Worm (Caenorhabditis elegans) whole organism, young adult: ENCODE measurements around the gene cfp-1.

Source experiments
- B0261.1 ChIP-seq: sonication (generic microtip); optimal IDR thresholded peaks from 2 replicates; lab custom pipeline; 2016; ENCODE audit warnings: mild to moderate bottlenecking, missing genetic modification characterization, moderate library complexity, missing compliant biosample characterization
- C17E4.6 ChIP-seq: fragments of 200-800 bp; sonication (Bioruptor generic); IDR thresholded peaks from 2 replicates; pipeline ENCODE4 v1.3.6; 2022; ENCODE audit warnings: missing genetic modification reagents, missing genetic modification characterization, missing compliant biosample characterization
- F10E7.11 ChIP-seq: sonication (generic microtip); optimal IDR thresholded peaks from 2 replicates; lab custom pipeline; 2017; ENCODE audit warnings: mild to moderate bottlenecking, missing genetic modification characterization, moderate library complexity, missing compliant biosample characterization
- F22D6.2 ChIP-seq: sonication (generic microtip); optimal IDR thresholded peaks from 2 replicates; lab custom pipeline; 2016; ENCODE audit warnings: mild to moderate bottlenecking, missing genetic modification characterization, missing compliant biosample characterization
- K11D2.4 ChIP-seq: fragments of 200-800 bp; sonication (Bioruptor generic); IDR thresholded peaks from 2 replicates; pipeline ENCODE4 v1.3.6; 2022; ENCODE audit warnings: missing genetic modification reagents, missing genetic modification characterization, missing compliant biosample characterization
- K12H6.12 ChIP-seq: fragments of 200-800 bp; sonication (Bioruptor generic); optimal IDR thresholded peaks from 2 replicates; lab custom pipeline; 2018; ENCODE audit warnings: mild to moderate bottlenecking, missing genetic modification characterization, missing compliant biosample characterization
- T07F8.4 ChIP-seq: sonication (generic microtip); optimal IDR thresholded peaks from 2 replicates; lab custom pipeline; 2016; ENCODE audit warnings: mild to moderate bottlenecking, missing genetic modification characterization, moderate library complexity, missing compliant biosample characterization
- T26A5.8 ChIP-seq: sonication (generic microtip); optimal IDR thresholded peaks from 2 replicates; lab custom pipeline; 2016; ENCODE audit warnings: missing genetic modification characterization, missing compliant biosample characterization
- Y53F4B.3 ChIP-seq: fragments of 200-800 bp; sonication (Bioruptor generic); IDR thresholded peaks from 2 replicates; pipeline ENCODE4 v1.3.6; 2022; ENCODE audit warnings: missing genetic modification reagents, missing genetic modification characterization, missing compliant biosample characterization
- Y67H2A.10 ChIP-seq: fragments of 200-800 bp; sonication (Bioruptor generic); conservative IDR thresholded peaks from 2 replicates; pipeline ENCODE4 v1.3.6; 2022; ENCODE audit warnings: missing genetic modification reagents, missing genetic modification characterization, missing compliant biosample characterization
- Y79H2A.3 ChIP-seq: fragments of 200-800 bp; sonication (Bioruptor generic); conservative IDR thresholded peaks from 2 replicates; pipeline ENCODE4 v1.3.6; 2022; ENCODE audit warnings: missing genetic modification reagents, missing genetic modification characterization, missing compliant biosample characterization
- Y95B8A.8 ChIP-seq: fragments of 200-800 bp; sonication (Bioruptor generic); IDR thresholded peaks from 2 replicates; pipeline ENCODE4 v1.3.6; 2022; ENCODE audit warnings: missing genetic modification reagents, missing genetic modification characterization, missing compliant biosample characterization
- ZK185.1 ChIP-seq: sonication (generic microtip); optimal IDR thresholded peaks from 2 replicates; lab custom pipeline; 2016; ENCODE audit warnings: mild to moderate bottlenecking, missing genetic modification characterization, missing compliant biosample characterization; ENCODE audit not compliant: poor library complexity, severe bottlenecking
- akir-1 ChIP-seq: fragments of 200-800 bp; sonication (Bioruptor generic); optimal IDR thresholded peaks from 2 replicates; lab custom pipeline; 2018; ENCODE audit warnings: mild to moderate bottlenecking, missing genetic modification characterization, moderate library complexity, missing compliant biosample characterization
- ama-1 ChIP-seq, 3 experiments: fragments of 150-350 bp in 1 of 3; sonication (generic microtip) in 2 of 3; optimal IDR thresholded peaks; 2 replicates each; lab custom pipeline; 2014 to 2018; ENCODE audit warnings: missing biosample characterization in 2 of 3, missing genetic modification characterization in 2 of 3, missing genetic modification reagents in 2 of 3
- attf-6 ChIP-seq: fragments of 200-800 bp; sonication (Bioruptor generic); IDR thresholded peaks from 2 replicates; pipeline ENCODE4 v1.3.6; 2022; ENCODE audit warnings: missing genetic modification reagents, missing genetic modification characterization, missing compliant biosample characterization
- bed-2 ChIP-seq: fragments of 200-800 bp; sonication (Bioruptor generic); IDR thresholded peaks from 2 replicates; pipeline ENCODE4 v1.3.6; 2022; ENCODE audit warnings: missing genetic modification reagents, missing genetic modification characterization, missing compliant biosample characterization
- cebp-2 ChIP-seq: fragments of 200-800 bp; sonication (Bioruptor generic); IDR thresholded peaks from 2 replicates; pipeline ENCODE4 v1.3.6; 2022; ENCODE audit warnings: missing genetic modification characterization, missing compliant biosample characterization
- dox-1 ChIP-seq: fragments of 200-800 bp; sonication (Bioruptor generic); IDR thresholded peaks from 2 replicates; pipeline ENCODE4 v1.3.6; 2022; ENCODE audit warnings: missing genetic modification reagents, missing genetic modification characterization, missing compliant biosample characterization
- dpff-1 ChIP-seq: sonication (generic microtip); optimal IDR thresholded peaks from 2 replicates; lab custom pipeline; 2017; ENCODE audit warnings: mild to moderate bottlenecking, missing genetic modification characterization, missing compliant biosample characterization
- dpl-1 ChIP-seq: fragments of 150-350 bp; optimal IDR thresholded peaks from 2 replicates; lab custom pipeline; 2014; ENCODE audit warnings: missing biosample characterization, missing genetic modification reagents, missing genetic modification characterization
- hlh-12 ChIP-seq: sonication (generic microtip); optimal IDR thresholded peaks from 2 replicates; lab custom pipeline; 2016; ENCODE audit warnings: missing genetic modification characterization, missing compliant biosample characterization
- hlh-26 ChIP-seq: fragments of 200-800 bp; sonication (Bioruptor generic); conservative IDR thresholded peaks from 2 replicates; pipeline ENCODE4 v1.3.6; 2022; ENCODE audit warnings: missing genetic modification reagents, missing genetic modification characterization, missing compliant biosample characterization
- hrde-1 ChIP-seq: sonication (generic microtip); optimal IDR thresholded peaks from 2 replicates; lab custom pipeline; 2016; ENCODE audit warnings: missing genetic modification characterization, mild to moderate bottlenecking, missing compliant biosample characterization, moderate library complexity, missing genotype, missing genetic modification reagents, borderline replicate concordance
- lag-1 ChIP-seq: fragments of 200-800 bp; sonication (Bioruptor generic); IDR thresholded peaks from 2 replicates; pipeline ENCODE4 v1.3.6; 2022; ENCODE audit warnings: missing genetic modification reagents, missing genetic modification characterization, missing compliant biosample characterization
- let-526 ChIP-seq: fragments of 200-800 bp; sonication (Bioruptor generic); IDR thresholded peaks from 2 replicates; pipeline ENCODE4 v1.3.6; 2022; ENCODE audit warnings: missing genetic modification reagents, missing genetic modification characterization, missing compliant biosample characterization
- let-607 ChIP-seq, 2 experiments: fragments of 200-800 bp in 1 of 2; sonication (Bioruptor generic) in 1 of 2; sonication (generic microtip) in 1 of 2; optimal IDR thresholded peaks; 2 replicates each; lab custom pipeline; 2016 to 2018; ENCODE audit warnings: mild to moderate bottlenecking in 2 of 2, missing compliant biosample characterization in 2 of 2, missing genetic modification characterization in 2 of 2, moderate library complexity in 2 of 2, missing genotype in 1 of 2
- lsl-1 ChIP-seq: fragments of 200-800 bp; sonication (Bioruptor generic); optimal IDR thresholded peaks from 2 replicates; lab custom pipeline; 2018; ENCODE audit warnings: mild to moderate bottlenecking, missing genetic modification characterization, moderate library complexity, missing compliant biosample characterization
- lsy-27 ChIP-seq: sonication (generic microtip); optimal IDR thresholded peaks from 2 replicates; lab custom pipeline; 2017; ENCODE audit warnings: missing genetic modification characterization, mild to moderate bottlenecking, missing compliant biosample characterization, antibody characterized with exemption, missing genotype, borderline replicate concordance; ENCODE audit not compliant: insufficient read depth
- madf-3 ChIP-seq: fragments of 200-800 bp; sonication (Bioruptor generic); IDR thresholded peaks from 2 replicates; pipeline ENCODE4 v1.3.6; 2022; ENCODE audit warnings: missing genetic modification reagents, missing genetic modification characterization, missing compliant biosample characterization
- madf-6 ChIP-seq: fragments of 200-800 bp; sonication (Bioruptor generic); IDR thresholded peaks from 2 replicates; pipeline ENCODE4 v1.3.6; 2022; ENCODE audit warnings: missing genetic modification reagents, missing genetic modification characterization, missing compliant biosample characterization
- mel-28 ChIP-seq: sonication (generic microtip); optimal IDR thresholded peaks from 2 replicates; lab custom pipeline; 2016; ENCODE audit warnings: borderline replicate concordance, mild to moderate bottlenecking, missing genetic modification characterization, missing compliant biosample characterization
- mxl-1 ChIP-seq: sonication (generic microtip); optimal IDR thresholded peaks from 2 replicates; lab custom pipeline; 2016; ENCODE audit warnings: missing genetic modification characterization, missing compliant biosample characterization
- nfya-1 ChIP-seq: sonication (generic microtip); optimal IDR thresholded peaks from 2 replicates; lab custom pipeline; 2017; ENCODE audit warnings: antibody characterized with exemption, missing compliant biosample characterization, missing genetic modification characterization, borderline replicate concordance; ENCODE audit not compliant: insufficient read depth
- nhr-120 ChIP-seq: fragments of 200-800 bp; sonication (Bioruptor generic); IDR thresholded peaks from 2 replicates; pipeline ENCODE4 v1.3.6; 2022; ENCODE audit warnings: missing genetic modification characterization, missing compliant biosample characterization
- nhr-179 ChIP-seq: sonication (generic microtip); optimal IDR thresholded peaks from 2 replicates; lab custom pipeline; 2016; ENCODE audit warnings: mild to moderate bottlenecking, missing genetic modification characterization, missing compliant biosample characterization
- rec-8 ChIP-seq, 2 experiments: sonication (generic microtip); optimal IDR thresholded peaks; 2 replicates each; lab custom pipeline; 2016; ENCODE audit warnings: mild to moderate bottlenecking in 2 of 2, missing genetic modification characterization in 2 of 2, missing genetic modification reagents in 2 of 2, missing genotype in 2 of 2, missing biosample characterization in 1 of 2, missing compliant biosample characterization in 1 of 2, moderate library complexity in 1 of 2
- rpc-1 ChIP-seq, 2 experiments: fragments of 150-350 bp in 1 of 2; sonication (generic microtip) in 1 of 2; optimal IDR thresholded peaks; 2 replicates each; lab custom pipeline; 2014 to 2018; ENCODE audit warnings: missing biosample characterization in 1 of 2, missing genetic modification characterization in 1 of 2, missing genetic modification reagents in 1 of 2, missing genotype in 1 of 2
- sea-2 ChIP-seq: fragments of 200-800 bp; sonication (Bioruptor generic); IDR thresholded peaks from 2 replicates; pipeline ENCODE4 v1.3.6; 2022; ENCODE audit warnings: missing genetic modification characterization, missing compliant biosample characterization
- snpc-1.3 ChIP-seq: sonication (generic microtip); optimal IDR thresholded peaks from 2 replicates; lab custom pipeline; 2017; ENCODE audit warnings: missing genetic modification characterization, mild to moderate bottlenecking, missing compliant biosample characterization, antibody characterized with exemption, moderate library complexity, missing genotype, missing genetic modification reagents; ENCODE audit not compliant: insufficient read depth
- snpc-3.4 ChIP-seq: sonication (generic microtip); optimal IDR thresholded peaks from 2 replicates; lab custom pipeline; 2017; ENCODE audit warnings: missing genetic modification characterization, mild to moderate bottlenecking, missing compliant biosample characterization, antibody characterized with exemption, moderate library complexity, missing genotype, missing genetic modification reagents
- zim-3 ChIP-seq: sonication (generic microtip); optimal IDR thresholded peaks from 2 replicates; lab custom pipeline; 2017; ENCODE audit warnings: mild to moderate bottlenecking, missing genetic modification characterization, moderate library complexity, missing compliant biosample characterization
- ztf-18 ChIP-seq: sonication (generic microtip); optimal IDR thresholded peaks from 2 replicates; lab custom pipeline; 2016; ENCODE audit warnings: missing genotype, mild to moderate bottlenecking, missing genetic modification characterization, missing compliant biosample characterization
- ztf-22 ChIP-seq: fragments of 200-800 bp; sonication (Bioruptor generic); optimal IDR thresholded peaks from 2 replicates; lab custom pipeline; 2018; ENCODE audit warnings: mild to moderate bottlenecking, missing genetic modification characterization, moderate library complexity, missing compliant biosample characterization
- ztf-25 ChIP-seq: fragments of 200-800 bp; sonication (Bioruptor generic); IDR thresholded peaks from 2 replicates; pipeline ENCODE4 v1.3.6; 2022; ENCODE audit warnings: missing genetic modification reagents, missing genetic modification characterization, missing compliant biosample characterization
- ztf-6 ChIP-seq: fragments of 200-800 bp; sonication (Bioruptor generic); IDR thresholded peaks from 2 replicates; pipeline ENCODE4 v1.3.6; 2022; ENCODE audit warnings: missing genetic modification reagents, missing genetic modification characterization, missing compliant biosample characterization

cfp-1 gene

DNA sequence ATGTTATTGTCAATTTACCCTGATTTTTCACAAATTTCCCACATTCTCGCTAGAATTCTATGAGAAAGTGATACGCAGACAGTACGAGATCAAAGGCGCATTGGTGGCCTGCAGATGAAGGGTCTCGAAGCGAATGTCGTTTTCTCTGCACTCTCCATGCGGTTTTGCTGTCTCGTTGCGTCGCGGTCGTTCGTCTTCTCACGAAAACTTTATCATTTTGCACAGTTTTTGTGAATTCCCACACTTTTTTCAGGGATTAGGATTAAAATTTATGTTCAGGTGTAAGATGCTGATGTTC is 6.3 kb upstream of the cfp-1 start (continued):
- TF ChIP-seq B0261.1 (tag; lab: Kevin White, UChicago): no peak
- TF ChIP-seq zim-3 (tag; lab: Kevin White, UChicago): no peak
- TF ChIP-seq hrde-1 (tag; lab: Kevin White, UChicago): no peak
- no peak for TF ChIP-seq ztf-22 (GFP tag; lab: Kevin White, UChicago)
- no peak for TF ChIP-seq mel-28
- no peak for TF ChIP-seq ztf-6
- TF ChIP-seq nhr-179 (tag; lab: Kevin White, UChicago): no peak
- TF ChIP-seq ZK185.1 (tag; lab: Kevin White, UChicago): peak; percentile 68
- TF ChIP-seq sea-2 (GFP tag; lab: Robert Waterston, UW): no peak
- TF ChIP-seq C17E4.6 (GFP tag; lab: Robert Waterston, UW): peak; percentile 68; the same call in 1 of the 2 replicates
- no peak for TF ChIP-seq T26A5.8 (tag; lab: Kevin White, UChicago)
- peak; percentile 78 for TF ChIP-seq lsl-1 (GFP tag; lab: Kevin White, UChicago)
- peak; percentile 93 for TF ChIP-seq attf-6
- no peak for TF ChIP-seq cebp-2
- TF ChIP-seq lag-1: no peak
- no peak for TF ChIP-seq T07F8.4 (tag; lab: Kevin White, UChicago)
- TF ChIP-seq dox-1 (GFP tag; lab: Robert Waterston, UW): peak; percentile 95
- TF ChIP-seq madf-6 (GFP tag; lab: Robert Waterston, UW): peak; percentile 89
- TF ChIP-seq rec-8 (tag; optimal IDR thresholded peaks at IDR 0.05; lab: Kevin White, UChicago): no peak
- TF ChIP-seq rpc-1 (optimal IDR thresholded peaks at IDR 0.05; lab: Kevin White, UChicago): no peak
- no peak for TF ChIP-seq rpc-1 (tag; optimal IDR thresholded peaks at IDR 0.05; lab: Kevin White, UChicago)
- no peak for TF ChIP-seq F10E7.11 (tag; lab: Kevin White, UChicago)
- no peak for TF ChIP-seq ama-1 (optimal IDR thresholded peaks at IDR 0.05; lab: Kevin White, UChicago)
- TF ChIP-seq ama-1 (GFP tag; optimal IDR thresholded peaks at IDR 0.05; lab: Kevin White, UChicago): no peak
- no peak for TF ChIP-seq nfya-1 (tag; lab: Kevin White, UChicago)
- TF ChIP-seq akir-1 (GFP tag; lab: Kevin White, UChicago): no peak
- peak; percentile 53 for TF ChIP-seq K12H6.12 (tag; lab: Kevin White, UChicago)
- no peak for TF ChIP-seq bed-2 (GFP tag; lab: Robert Waterston, UW)
- TF ChIP-seq madf-3 (GFP tag; lab: Robert Waterston, UW): peak; percentile 99
- no peak for TF ChIP-seq let-607 (tag; optimal IDR thresholded peaks at IDR 0.05; lab: Kevin White, UChicago)
- no peak for TF ChIP-seq let-526 (GFP tag; lab: Robert Waterston, UW)
- no peak for TF ChIP-seq lsy-27 (tag; lab: Kevin White, UChicago)
- no peak for TF ChIP-seq hlh-12 (tag; lab: Kevin White, UChicago)
- TF ChIP-seq mxl-1 (tag; lab: Kevin White, UChicago): no peak
- peak; percentile 41 for TF ChIP-seq dpl-1 (GFP tag; lab: Kevin White, UChicago)
- TF ChIP-seq Y67H2A.10: peak; percentile 16; the same call in 1 of the 2 replicates
- no peak; the same call in 1 of the 2 replicates for TF ChIP-seq Y53F4B.3 (GFP tag; lab: Robert Waterston, UW)
- TF ChIP-seq snpc-3.4 (tag; lab: Kevin White, UChicago): peak; percentile 85
- TF ChIP-seq Y95B8A.8: peak; percentile 66; the same call in 1 of the 2 replicates
- no peak for TF ChIP-seq ztf-25 (GFP tag; lab: Robert Waterston, UW)
- TF ChIP-seq nhr-120 (GFP tag; lab: Robert Waterston, UW): no peak
- no peak for TF ChIP-seq K11D2.4 (GFP tag; lab: Robert Waterston, UW)
- TF ChIP-seq dpff-1: no peak
- no peak for TF ChIP-seq hlh-26 (GFP tag; lab: Robert Waterston, UW)
- no peak for TF ChIP-seq F22D6.2 (tag; lab: Kevin White, UChicago)
- peak; percentile 25 for TF ChIP-seq ztf-18 (tag; lab: Kevin White, UChicago)
- TF ChIP-seq snpc-1.3: peak; percentile 58
- 0 out of 2 replicates have a peak, but pooled peaks have one; percentile 51 for TF ChIP-seq Y79H2A.3
